Fruit fly (Drosophila melanogaster): ENCODE measurements around the gene CG3719.

CG3719 gene

DNA sequence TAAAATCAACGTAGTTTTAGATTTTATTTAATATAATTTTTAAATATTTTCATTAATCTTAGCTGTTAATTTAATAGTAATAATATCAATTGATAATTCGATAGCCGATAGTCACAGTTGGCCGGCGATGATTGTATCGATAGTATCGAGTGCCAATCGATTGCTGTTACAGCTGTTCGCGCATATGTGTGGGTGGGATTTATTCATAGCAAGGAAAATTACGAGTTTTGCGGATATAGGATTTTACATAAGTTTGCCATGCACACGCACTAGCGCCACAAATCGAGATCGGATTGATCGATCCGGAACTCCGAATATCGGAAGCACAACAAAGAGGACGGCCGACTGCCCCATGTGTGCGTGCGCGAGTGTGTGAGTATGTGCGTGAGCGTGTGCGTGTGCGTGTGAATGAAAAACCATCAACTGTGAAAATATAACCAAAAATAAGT lies 38.3 kb downstream of the CG3719 start, which contains the start of gene Naa30A (continued):
- TF ChIP-seq ttk (GFP tag; IDR thresholded peaks at IDR 0.05) (no peak), BEAF-32 (GFP tag; optimal IDR thresholded peaks at IDR 0.05) (peak; percentile 91), Eip74EF (GFP tag; optimal IDR thresholded peaks at IDR 0.05) (no peak), NfI (GFP tag; optimal IDR thresholded peaks at IDR 0.05) (peak; percentile 14), pfk (GFP tag; optimal IDR thresholded peaks at IDR 0.05) (no peak), Optix (GFP tag; IDR thresholded peaks at IDR 0.05) (no peak), CG16779 (GFP tag; IDR thresholded peaks at IDR 0.05) (no peak), jigr1 (GFP tag; IDR thresholded peaks at IDR 0.05) (no peak), caup (GFP tag; optimal IDR thresholded peaks at IDR 0.05; ENCODE audit: severe bottlenecking) (no peak), esg (GFP tag; conservative IDR thresholded peaks at IDR 0.05) (no peak), CG11093 (GFP tag; IDR thresholded peaks at IDR 0.05) (no peak), peb (GFP tag; IDR thresholded peaks at IDR 0.05) (no peak), inv (GFP tag; IDR thresholded peaks at IDR 0.05; ENCODE audit: partially characterized antibody) (peak; percentile 93), onecut (GFP tag; IDR thresholded peaks at IDR 0.05) (no peak), dmrt99B (tag; optimal IDR thresholded peaks at IDR 0.05) (no peak), bsh (GFP tag; optimal IDR thresholded peaks at IDR 0.05) (no peak), CG11695 (GFP tag; IDR thresholded peaks at IDR 0.05) (no peak), dm (GFP tag; optimal IDR thresholded peaks at IDR 0.05) (no peak), Hey (tag; optimal IDR thresholded peaks at IDR 0.05) (no peak), seq (GFP tag; IDR thresholded peaks at IDR 0.05) (no peak), mirr (GFP tag; optimal IDR thresholded peaks at IDR 0.05) (no peak), nerfin-2 (GFP tag; IDR thresholded peaks at IDR 0.05; ENCODE audit: partially characterized antibody) (peak; percentile 94), toy (GFP tag; IDR thresholded peaks at IDR 0.05) (no peak), CG11398 (GFP tag; optimal IDR thresholded peaks at IDR 0.05) (no peak), CG8359 (GFP tag; optimal IDR thresholded peaks at IDR 0.05; ENCODE audit: borderline replicate concordance) (no peak), Sin3A (optimal IDR thresholded peaks at IDR 0.05) (peak; percentile 10), Dll (GFP tag; IDR thresholded peaks at IDR 0.05; ENCODE audit: partially characterized antibody) (peak; percentile 96), Ets97D (GFP tag; optimal IDR thresholded peaks at IDR 0.05) (peak; percentile 18), knrl (GFP tag; IDR thresholded peaks at IDR 0.05; ENCODE audit: partially characterized antibody) (peak; percentile 94), bowl (GFP tag; IDR thresholded peaks at IDR 0.05) (no peak), wdn (GFP tag; IDR thresholded peaks at IDR 0.05) (no peak), MBD-R2 (GFP tag; IDR thresholded peaks at IDR 0.05) (peak; percentile 87), B-H2 (GFP tag; optimal IDR thresholded peaks at IDR 0.05) (peak; percentile 15), en (GFP tag; optimal IDR thresholded peaks at IDR 0.05) (no peak), Hmr (GFP tag; optimal IDR thresholded peaks at IDR 0.05) (peak; percentile 24), CG33213 (GFP tag; optimal IDR thresholded peaks at IDR 0.05) (no peak), CG9437 (GFP tag; optimal IDR thresholded peaks at IDR 0.05) (peak; percentile 17), CG9797 (GFP tag; optimal IDR thresholded peaks at IDR 0.05) (peak; percentile 8), CG8944 (GFP tag; optimal IDR thresholded peaks at IDR 0.05) (no peak), CG6813 (GFP tag; optimal IDR thresholded peaks at IDR 0.05) (no peak), Opbp (GFP tag; IDR thresholded peaks at IDR 0.05; ENCODE audit: partially characterized antibody) (peak; percentile 96), Meics (GFP tag; optimal IDR thresholded peaks at IDR 0.05) (no peak), CG7357 (GFP tag; IDR thresholded peaks at IDR 0.05) (no peak), gce (GFP tag; IDR thresholded peaks at IDR 0.05) (no peak), CG4404 (GFP tag; IDR thresholded peaks at IDR 0.05) (no peak), CG13123 (GFP tag; optimal IDR thresholded peaks at IDR 0.05) (no peak), CG12391 (tag; optimal IDR thresholded peaks at IDR 0.05) (peak; percentile 24), D19B (GFP tag; optimal IDR thresholded peaks at IDR 0.05) (no peak), CG12236 (GFP tag; optimal IDR thresholded peaks at IDR 0.05) (no peak), Hr51 (GFP tag; optimal IDR thresholded peaks at IDR 0.05) (peak in 1 of 2 experiments; percentile 17), her (GFP tag; optimal IDR thresholded peaks at IDR 0.05) (no peak)

All from whole organism, embryonic.